Fruit fly (Drosophila melanogaster) whole organism, embryonic: ENCODE results near the gene CG13081.
A peak's percentile ranks its signal among the peaks of the same experiment; 100 is the strongest.

Experiments used
- Aef1 ChIP-seq: fragments of 200-800 bp; sonication (Bioruptor generic); IDR thresholded peaks from 3 replicates; pipeline ENCODE4 v1.3.6; 2022; ENCODE audit warnings: missing biosample characterization, missing genetic modification characterization
- C15 ChIP-seq: fragments of 200-800 bp; sonication (Bioruptor generic); IDR thresholded peaks from 3 replicates; pipeline ENCODE4 v1.3.6; 2022; ENCODE audit warnings: missing biosample characterization, missing genetic modification characterization
- CG10366 ChIP-seq: fragments of 200-800 bp; sonication (Bioruptor generic); IDR thresholded peaks from 2 replicates; pipeline ENCODE4 v1.3.6; 2022; ENCODE audit warnings: missing biosample characterization, missing genetic modification characterization
- CG10654 ChIP-seq: fragments of 200-800 bp; sonication (Bioruptor generic); optimal IDR thresholded peaks from 2 replicates; lab custom pipeline; 2016; ENCODE audit warnings: missing biosample characterization, missing genetic modification characterization
- CG12219 ChIP-seq: fragments of 200-800 bp; sonication (Bioruptor generic); optimal IDR thresholded peaks from 3 replicates; lab custom pipeline; 2018; ENCODE audit warnings: missing biosample characterization, mild to moderate bottlenecking, missing genetic modification characterization
- CG15479 ChIP-seq: fragments of 200-800 bp; sonication (Bioruptor generic); optimal IDR thresholded peaks from 3 replicates; lab custom pipeline; 2019; ENCODE audit warnings: missing biosample characterization, mild to moderate bottlenecking, missing genetic modification characterization, moderate library complexity
- CG17359 ChIP-seq: fragments of 200-800 bp; sonication (Bioruptor generic); optimal IDR thresholded peaks from 3 replicates; lab custom pipeline; 2018; ENCODE audit warnings: missing biosample characterization, mild to moderate bottlenecking, missing genetic modification characterization, moderate library complexity
- CG17829 ChIP-seq: fragments of 200-800 bp; optimal IDR thresholded peaks from 2 replicates; lab custom pipeline; 2019; ENCODE audit warnings: missing biosample characterization, mild to moderate bottlenecking, missing genetic modification characterization, moderate library complexity
- CG30431 ChIP-seq: fragments of 200-800 bp; sonication (Bioruptor generic); optimal IDR thresholded peaks from 2 replicates; lab custom pipeline; 2017; ENCODE audit warnings: missing biosample characterization, missing genetic modification characterization
- CG34422 ChIP-seq: fragments of 200-800 bp; sonication (Bioruptor generic); IDR thresholded peaks from 3 replicates; pipeline ENCODE4 v1.3.6; 2022; ENCODE audit warnings: missing biosample characterization, missing genetic modification characterization
- CG42726 ChIP-seq: fragments of 200-800 bp; sonication (Bioruptor generic); IDR thresholded peaks from 2 replicates; pipeline ENCODE4 v1.3.6; 2022; ENCODE audit warnings: missing biosample characterization, missing genetic modification characterization; ENCODE audit not compliant: partially characterized antibody
- CG43689 ChIP-seq: fragments of 200-800 bp; sonication (Bioruptor generic); IDR thresholded peaks from 2 replicates; pipeline ENCODE4 v1.3.6; 2022; ENCODE audit warnings: missing biosample characterization, missing genetic modification characterization
- CG4617 ChIP-seq: fragments of 200-800 bp; sonication (Bioruptor generic); optimal IDR thresholded peaks from 3 replicates; lab custom pipeline; 2016; ENCODE audit warnings: missing biosample characterization, missing genetic modification characterization, borderline replicate concordance
- CG6854 ChIP-seq: fragments of 200-800 bp; sonication (Bioruptor generic); optimal IDR thresholded peaks from 3 replicates; lab custom pipeline; 2017; ENCODE audit warnings: missing biosample characterization, mild to moderate bottlenecking, missing genetic modification characterization
- CG7357 ChIP-seq: fragments of 200-800 bp; sonication (Bioruptor generic); IDR thresholded peaks from 3 replicates; pipeline ENCODE4 v1.3.6; 2022; ENCODE audit warnings: missing biosample characterization, missing genetic modification characterization
- CG8089 ChIP-seq: fragments of 200-800 bp; sonication (Bioruptor generic); optimal IDR thresholded peaks from 3 replicates; lab custom pipeline; 2016; ENCODE audit warnings: missing biosample characterization, missing genetic modification characterization
- CG8765 ChIP-seq: fragments of 200-800 bp; sonication (Bioruptor generic); IDR thresholded peaks from 2 replicates; pipeline ENCODE4 v1.3.6; 2022; ENCODE audit warnings: missing biosample characterization, missing genetic modification characterization
- CG8924 ChIP-seq: fragments of 200-800 bp; optimal IDR thresholded peaks from 3 replicates; lab custom pipeline; 2019; ENCODE audit warnings: missing biosample characterization, mild to moderate bottlenecking, missing genetic modification characterization, moderate library complexity
- CG8944 ChIP-seq: fragments of 200-800 bp; sonication (Bioruptor generic); optimal IDR thresholded peaks from 3 replicates; lab custom pipeline; 2016; ENCODE audit warnings: missing biosample characterization, missing genetic modification characterization
- CG9727 ChIP-seq: fragments of 200-800 bp; sonication (Bioruptor generic); optimal IDR thresholded peaks from 3 replicates; lab custom pipeline; 2017; ENCODE audit warnings: missing biosample characterization, mild to moderate bottlenecking, missing genetic modification characterization
- Dad ChIP-seq: fragments of 200-800 bp; sonication (Bioruptor generic); optimal IDR thresholded peaks from 3 replicates; lab custom pipeline; 2016; ENCODE audit warnings: missing biosample characterization, missing genetic modification characterization
- Dbx ChIP-seq: fragments of 200-800 bp; sonication (Bioruptor generic); IDR thresholded peaks from 3 replicates; pipeline ENCODE4 v1.3.6; 2022; ENCODE audit warnings: missing biosample characterization, missing genetic modification characterization
- Dek ChIP-seq: fragments of 200-800 bp; sonication (Bioruptor generic); optimal IDR thresholded peaks from 3 replicates; lab custom pipeline; 2019; ENCODE audit warnings: missing biosample characterization, mild to moderate bottlenecking, missing genetic modification characterization, moderate library complexity
- Doc3 ChIP-seq: fragments of 200-800 bp; sonication (Bioruptor generic); IDR thresholded peaks from 3 replicates; pipeline ENCODE4 v1.3.6; 2022; ENCODE audit warnings: missing biosample characterization, missing genetic modification characterization; ENCODE audit not compliant: partially characterized antibody
- E2f1 ChIP-seq: fragments of 200-800 bp; sonication (Bioruptor generic); IDR thresholded peaks from 2 replicates; pipeline ENCODE4 v1.3.6; 2022; ENCODE audit warnings: missing biosample characterization, missing genetic modification characterization
- Ets65A ChIP-seq: fragments of 200-800 bp; sonication (Bioruptor generic); peaks from one replicate; lab custom pipeline; 2016; ENCODE audit warnings: missing biosample characterization, missing genetic modification characterization
- Ets97D ChIP-seq: fragments of 200-800 bp; sonication (Bioruptor generic); optimal IDR thresholded peaks from 3 replicates; lab custom pipeline; 2016; ENCODE audit warnings: missing biosample characterization, missing genetic modification characterization
- H15 ChIP-seq: fragments of 200-800 bp; sonication (Bioruptor generic); IDR thresholded peaks from 3 replicates; pipeline ENCODE4 v1.3.6; 2022; ENCODE audit warnings: missing biosample characterization, missing genetic modification characterization
- HLH54F ChIP-seq: fragments of 200-800 bp; sonication (Bioruptor generic); optimal IDR thresholded peaks from 3 replicates; lab custom pipeline; 2016; ENCODE audit warnings: missing biosample characterization, missing genetic modification characterization
- Jarid2 ChIP-seq: fragments of 200-800 bp; sonication (Bioruptor generic); optimal IDR thresholded peaks from 3 replicates; lab custom pipeline; 2017; ENCODE audit warnings: mild to moderate bottlenecking, missing biosample characterization, missing genetic modification reagents, missing genetic modification characterization
- Meics ChIP-seq: fragments of 200-800 bp; sonication (Bioruptor generic); optimal IDR thresholded peaks from 2 replicates; lab custom pipeline; 2017; ENCODE audit warnings: missing biosample characterization, mild to moderate bottlenecking, missing genetic modification characterization
- Nf-YB ChIP-seq: fragments of 200-800 bp; sonication (Bioruptor generic); optimal IDR thresholded peaks from 3 replicates; lab custom pipeline; 2019; ENCODE audit warnings: missing biosample characterization, mild to moderate bottlenecking, missing genetic modification characterization, moderate library complexity
- Rfx ChIP-seq: fragments of 200-800 bp; sonication (Bioruptor generic); IDR thresholded peaks from 2 replicates; pipeline ENCODE4 v1.3.6; 2022; ENCODE audit warnings: missing biosample characterization, missing genetic modification characterization
- Rx ChIP-seq: fragments of 200-800 bp; sonication (Bioruptor generic); IDR thresholded peaks from 2 replicates; pipeline ENCODE4 v1.3.6; 2022; ENCODE audit warnings: missing biosample characterization, missing genetic modification characterization
- Ssrp ChIP-seq: fragments of 200-800 bp; sonication (Bioruptor generic); optimal IDR thresholded peaks from 2 replicates; lab custom pipeline; 2018; ENCODE audit warnings: missing biosample characterization, mild to moderate bottlenecking, missing genetic modification characterization, moderate library complexity
- Usf ChIP-seq: fragments of 200-800 bp; sonication (Bioruptor generic); optimal IDR thresholded peaks from 2 replicates; lab custom pipeline; 2017; ENCODE audit warnings: missing genotype, missing biosample characterization, missing genetic modification characterization
- aop ChIP-seq: fragments of 200-800 bp; sonication (Bioruptor generic); IDR thresholded peaks from 2 replicates; pipeline ENCODE4 v1.3.6; 2022; ENCODE audit warnings: missing biosample characterization, missing genetic modification characterization
- btn ChIP-seq: fragments of 200-800 bp; sonication (Bioruptor generic); optimal IDR thresholded peaks from 2 replicates; lab custom pipeline; 2016; ENCODE audit warnings: missing biosample characterization, missing genetic modification characterization
- crc ChIP-seq: fragments of 200-800 bp; sonication (Bioruptor generic); optimal IDR thresholded peaks from 2 replicates; lab custom pipeline; 2016; ENCODE audit warnings: missing biosample characterization, missing genetic modification characterization
- danr ChIP-seq: fragments of 200-800 bp; sonication (Bioruptor generic); IDR thresholded peaks from 2 replicates; pipeline ENCODE4 v1.3.6; 2022; ENCODE audit warnings: missing biosample characterization, missing genetic modification characterization
- disco-r ChIP-seq: fragments of 200-800 bp; sonication (Bioruptor generic); optimal IDR thresholded peaks from 2 replicates; lab custom pipeline; 2016; ENCODE audit warnings: missing biosample characterization, missing genetic modification characterization
- dysf ChIP-seq: fragments of 200-800 bp; sonication (Bioruptor generic); IDR thresholded peaks from 3 replicates; pipeline ENCODE4 v1.3.6; 2022; ENCODE audit warnings: missing biosample characterization, missing genetic modification characterization
- en ChIP-seq: fragments of 200-800 bp; sonication (Bioruptor generic); optimal IDR thresholded peaks from 2 replicates; lab custom pipeline; 2016; ENCODE audit warnings: missing biosample characterization, missing genetic modification characterization
- grn ChIP-seq: fragments of 200-800 bp; sonication (Bioruptor generic); optimal IDR thresholded peaks from 3 replicates; lab custom pipeline; 2017; ENCODE audit warnings: missing biosample characterization, missing genetic modification characterization
- ham ChIP-seq: fragments of 200-800 bp; sonication (Bioruptor generic); IDR thresholded peaks from 2 replicates; pipeline ENCODE4 v1.3.6; 2022; ENCODE audit warnings: missing biosample characterization, missing genetic modification characterization
- knrl ChIP-seq: fragments of 200-800 bp; sonication (Bioruptor generic); IDR thresholded peaks from 3 replicates; pipeline ENCODE4 v1.3.6; 2022; ENCODE audit warnings: missing biosample characterization, missing genetic modification characterization; ENCODE audit not compliant: partially characterized antibody
- mirr ChIP-seq: fragments of 200-800 bp; sonication (Bioruptor generic); optimal IDR thresholded peaks from 3 replicates; lab custom pipeline; 2018; ENCODE audit warnings: missing biosample characterization, mild to moderate bottlenecking, missing genetic modification characterization
- stwl ChIP-seq: fragments of 200-800 bp; sonication (Bioruptor generic); optimal IDR thresholded peaks from 3 replicates; lab custom pipeline; 2018; ENCODE audit warnings: missing biosample characterization, mild to moderate bottlenecking, missing genetic modification characterization, moderate library complexity
- vnd ChIP-seq: fragments of 200-800 bp; sonication (Bioruptor generic); IDR thresholded peaks from 3 replicates; pipeline ENCODE4 v1.3.6; 2022; ENCODE audit warnings: missing biosample characterization, missing genetic modification characterization; ENCODE audit not compliant: partially characterized antibody
- wdn ChIP-seq: fragments of 200-800 bp; sonication (Bioruptor generic); IDR thresholded peaks from 2 replicates; pipeline ENCODE4 v1.3.6; 2022; ENCODE audit warnings: missing biosample characterization, missing genetic modification characterization

The CG13081 gene

dm6 chr2L:19546869-19547710 lies 6.7 kb downstream of the CG13081 start, which contains the start of gene CG10337 (continued):
- TF ChIP-seq CG8944 (GFP tag; lab: Kevin White, UChicago) (no peak), dysf (GFP tag; lab: Robert Waterston, UW) (peak; percentile 55; the same call in 1 of the 3 replicates), HLH54F (GFP tag; lab: Kevin White, UChicago) (peak; percentile 37), Doc3 (GFP tag; lab: Robert Waterston, UW) (no peak), wdn (GFP tag; lab: Robert Waterston, UW) (0 out of 2 replicates have a peak, but pooled peaks have one; percentile 39), CG9727 (GFP tag; lab: Kevin White, UChicago) (peak; percentile 57), btn (GFP tag; lab: Kevin White, UChicago) (peak; percentile 2), CG34422 (no peak), stwl (tag; lab: Kevin White, UChicago) (no peak), danr (no peak), CG10366 (GFP tag; lab: Robert Waterston, UW) (no peak), grn (GFP tag; lab: Kevin White, UChicago) (peak; percentile 31), Rfx (GFP tag; lab: Robert Waterston, UW) (peak; percentile 29; the same call in 1 of the 2 replicates), CG17829 (tag; lab: Kevin White, UChicago) (peak; percentile 5), Dbx (GFP tag; lab: Robert Waterston, UW) (peak; percentile 51; the same call in 1 of the 3 replicates), CG10654 (GFP tag; lab: Kevin White, UChicago) (peak; percentile 11), CG6854 (GFP tag; lab: Kevin White, UChicago) (peak; percentile 64), Dad (GFP tag; lab: Kevin White, UChicago) (no peak), Ets65A (peak; percentile 25), CG15479 (peak; percentile 56), CG43689 (GFP tag; lab: Robert Waterston, UW) (no peak), C15 (GFP tag; lab: Robert Waterston, UW) (no peak), Usf (GFP tag; lab: Kevin White, UChicago) (no peak), Ets97D (GFP tag; lab: Kevin White, UChicago) (no peak), CG4617 (GFP tag; lab: Kevin White, UChicago) (peak; percentile 35), disco-r (GFP tag; lab: Kevin White, UChicago) (peak; percentile 10), mirr (GFP tag; lab: Kevin White, UChicago) (peak; percentile 42), Aef1 (0 out of 3 replicates have a peak, but pooled peaks have one; percentile 25), E2f1 (GFP tag; lab: Robert Waterston, UW) (no peak), vnd (no peak), Jarid2 (GFP tag; lab: Kevin White, UChicago) (peak; percentile 8), CG42726 (no peak), CG7357 (no peak), CG17359 (tag; lab: Kevin White, UChicago) (peak; percentile 42), en (no peak), Ssrp (tag; lab: Kevin White, UChicago) (no peak), ham (GFP tag; lab: Robert Waterston, UW) (no peak), Nf-YB (GFP tag; lab: Kevin White, UChicago) (peak; percentile 42), CG8765 (GFP tag; lab: Robert Waterston, UW) (peak; percentile 43; the same call in 1 of the 2 replicates), Dek (tag; lab: Kevin White, UChicago) (peak; percentile 46), knrl (GFP tag; lab: Robert Waterston, UW) (no peak), aop (GFP tag; lab: Robert Waterston, UW) (no peak), CG8089 (no peak), CG8924 (tag; lab: Kevin White, UChicago) (peak; percentile 58), Rx (GFP tag; lab: Robert Waterston, UW) (no peak), Meics (GFP tag; lab: Kevin White, UChicago) (peak; percentile 77), H15 (GFP tag; lab: Robert Waterston, UW) (no peak), crc (GFP tag; lab: Kevin White, UChicago) (no peak), CG12219 (GFP tag; lab: Kevin White, UChicago) (peak; percentile 29), CG30431 (GFP tag; lab: Kevin White, UChicago) (no peak)
